Worm (Caenorhabditis elegans) whole organism, L1 larva: Measurements from ENCODE around the gene acs-10.

Experiments
- ceh-63 ChIP-seq: fragments of 200-800 bp; sonication (Bioruptor generic); optimal IDR thresholded peaks from 2 replicates; lab custom pipeline; 2018; ENCODE audit warnings: mild to moderate bottlenecking, missing genetic modification characterization, missing compliant biosample characterization
- ets-5 ChIP-seq: fragments of 200-800 bp; sonication (Bioruptor generic); IDR thresholded peaks from 2 replicates; pipeline ENCODE4 v1.3.6; 2022; ENCODE audit warnings: missing genetic modification characterization, missing compliant biosample characterization
- fkh-10 ChIP-seq: sonication (generic microtip); optimal IDR thresholded peaks from 2 replicates; lab custom pipeline; 2017; ENCODE audit warnings: missing biosample characterization, missing genetic modification reagents, missing genetic modification characterization
- fos-1 ChIP-seq: fragments of 150-350 bp; optimal IDR thresholded peaks from 2 replicates; lab custom pipeline; 2014; ENCODE audit warnings: missing biosample characterization, missing genetic modification characterization
- lir-3 ChIP-seq: sonication (generic microtip); optimal IDR thresholded peaks from 2 replicates; lab custom pipeline; 2016; ENCODE audit warnings: mild to moderate bottlenecking, missing genetic modification characterization, moderate library complexity, missing compliant biosample characterization; ENCODE audit not compliant: poor library complexity
- nhr-12 ChIP-seq: sonication (generic microtip); optimal IDR thresholded peaks from 2 replicates; lab custom pipeline; 2017; ENCODE audit warnings: missing biosample characterization, missing genetic modification characterization
- pag-3 ChIP-seq: sonication (generic microtip); optimal IDR thresholded peaks from 2 replicates; lab custom pipeline; 2017; ENCODE audit warnings: missing genetic modification characterization, mild to moderate bottlenecking, missing compliant biosample characterization, antibody characterized with exemption, borderline replicate concordance; ENCODE audit not compliant: insufficient read depth
- skn-1 ChIP-seq: fragments of 150-350 bp; optimal IDR thresholded peaks from 2 replicates; lab custom pipeline; 2014; ENCODE audit warnings: missing biosample characterization, missing genetic modification characterization

DNA sequence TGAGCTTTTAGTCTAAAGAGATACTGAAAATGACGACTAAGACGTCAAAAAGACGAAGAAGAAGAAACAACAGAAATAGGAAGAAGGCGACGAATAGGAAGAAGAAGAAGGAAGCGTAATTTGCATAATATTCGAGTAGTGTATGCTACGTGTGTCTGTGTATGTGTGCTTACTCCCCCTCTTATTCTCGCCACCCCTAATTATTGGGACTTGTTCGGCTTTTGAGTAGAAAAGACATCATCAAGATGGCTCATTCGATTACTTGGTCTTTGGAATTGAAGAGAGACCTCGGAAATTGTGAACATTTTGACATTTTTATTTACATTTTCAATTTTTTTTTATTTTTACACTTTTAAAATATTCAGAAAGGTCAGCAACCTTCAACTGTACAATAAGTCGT lies 16.1 kb upstream of the acs-10 start:
- no peak for TF ChIP-seq ets-5 (GFP tag; lab: Robert Waterston, UW)
- no peak for TF ChIP-seq ceh-63 (GFP tag; lab: Kevin White, UChicago)
- no peak for TF ChIP-seq nhr-12 (tag; lab: Kevin White, UChicago)
- TF ChIP-seq skn-1 (tag; lab: Kevin White, UChicago): no peak
- TF ChIP-seq fos-1 (tag; lab: Kevin White, UChicago): no peak
- TF ChIP-seq lir-3 (tag; lab: Kevin White, UChicago): no peak
- no peak for TF ChIP-seq pag-3 (tag; lab: Kevin White, UChicago)
- no peak for TF ChIP-seq fkh-10 (GFP tag; lab: Kevin White, UChicago)
